Fruit fly (Drosophila melanogaster): ENCODE results near the gene CG13946.

Gene CG13946

dm6 chr2L:825768-826263, 49.5 kb downstream of the CG13946 start, which contains the start of the genes CG3862 and dock (continued):
- TF ChIP-seq sug (tag; optimal IDR thresholded peaks at IDR 0.05) (peak; percentile 56), chn (GFP tag; optimal IDR thresholded peaks at IDR 0.05) (peak; percentile 62), Rfx (GFP tag; IDR thresholded peaks at IDR 0.05) (peak; percentile 71), Camta (GFP tag; optimal IDR thresholded peaks at IDR 0.05) (no peak), sqz (GFP tag; optimal IDR thresholded peaks at IDR 0.05) (no peak), twi (tag; optimal IDR thresholded peaks at IDR 0.05) (no peak), eve (GFP tag; optimal IDR thresholded peaks at IDR 0.05) (no peak), CG30431 (GFP tag; optimal IDR thresholded peaks at IDR 0.05) (no peak), CG17359 (tag; optimal IDR thresholded peaks at IDR 0.05) (peak; percentile 45), rib (GFP tag; IDR thresholded peaks at IDR 0.05) (peak; percentile 39; the same call in 1 of the 2 replicates), CG11456 (GFP tag; IDR thresholded peaks at IDR 0.05) (peak; percentile 77), gem (tag; optimal IDR thresholded peaks at IDR 0.05) (peak; percentile 19), tap (tag; optimal IDR thresholded peaks at IDR 0.05) (no peak), CG15696 (tag; optimal IDR thresholded peaks at IDR 0.05) (no peak), CG7271 (tag; optimal IDR thresholded peaks at IDR 0.05) (no peak), scrt (GFP tag; optimal IDR thresholded peaks at IDR 0.05) (peak; percentile 20), CG11247 (GFP tag; IDR thresholded peaks at IDR 0.05) (peak; percentile 56; the same call in 1 of the 2 replicates), Dip3 (GFP tag; optimal IDR thresholded peaks at IDR 0.05) (no peak), Dip2 (GFP tag; IDR thresholded peaks at IDR 0.05) (no peak), CG18262 (tag; optimal IDR thresholded peaks at IDR 0.05) (peak; percentile 12), CG2712 (tag; optimal IDR thresholded peaks at IDR 0.05) (peak; percentile 45), slp2 (GFP tag; optimal IDR thresholded peaks at IDR 0.05) (no peak), CG11085 (GFP tag; IDR thresholded peaks at IDR 0.05) (peak; percentile 40; the same call in 1 of the 2 replicates), CG13624 (GFP tag; optimal IDR thresholded peaks at IDR 0.05) (peak; percentile 76), CG10209 (GFP tag; optimal IDR thresholded peaks at IDR 0.05) (no peak), trh (GFP tag; optimal IDR thresholded peaks at IDR 0.05) (no peak), fru (optimal IDR thresholded peaks at IDR 0.05) (no peak), PHDP (tag; optimal IDR thresholded peaks at IDR 0.05) (peak; percentile 51), CG2129 (GFP tag; IDR thresholded peaks at IDR 0.05; ENCODE audit: partially characterized antibody) (peak; percentile 71), CG17328 (GFP tag; IDR thresholded peaks at IDR 0.05) (0 out of 2 replicates have a peak, but pooled peaks have one; percentile 4), ci (GFP tag; IDR thresholded peaks at IDR 0.05) (peak; percentile 77; the same call in 2 of the 3 replicates), bcd (GFP tag; optimal IDR thresholded peaks at IDR 0.05) (peak; percentile 49), cg (GFP tag; optimal IDR thresholded peaks at IDR 0.05) (peak; percentile 95), CG14667 (GFP tag; IDR thresholded peaks at IDR 0.05) (no peak), gro (GFP tag; optimal IDR thresholded peaks at IDR 0.05) (peak; percentile 77), CG5180 (GFP tag; optimal IDR thresholded peaks at IDR 0.05) (no peak), Xbp1 (GFP tag; optimal IDR thresholded peaks at IDR 0.05) (peak; percentile 50), Doc3 (GFP tag; IDR thresholded peaks at IDR 0.05; ENCODE audit: partially characterized antibody) (peak; percentile 84), vvl (GFP tag; IDR thresholded peaks at IDR 0.05) (peak; percentile 40; the same call in 1 of the 2 replicates), fd102C (GFP tag; optimal IDR thresholded peaks at IDR 0.05) (no peak), dmrt99B (tag; optimal IDR thresholded peaks at IDR 0.05) (peak; percentile 36), CG2199 (GFP tag; IDR thresholded peaks at IDR 0.05) (no peak), nau (GFP tag; optimal IDR thresholded peaks at IDR 0.05) (no peak), en (GFP tag; optimal IDR thresholded peaks at IDR 0.05) (no peak), gsb-n (tag; optimal IDR thresholded peaks at IDR 0.05) (peak; percentile 19), CG14050 (GFP tag; IDR thresholded peaks at IDR 0.05) (no peak), CG5953 (GFP tag; IDR thresholded peaks at IDR 0.05) (no peak), CG1832 (GFP tag; optimal IDR thresholded peaks at IDR 0.05) (no peak), CG12942 (GFP tag; optimal IDR thresholded peaks at IDR 0.05) (no peak), CG42726 (GFP tag; IDR thresholded peaks at IDR 0.05; ENCODE audit: partially characterized antibody) (peak; percentile 95), zfh2 (GFP tag; optimal IDR thresholded peaks at IDR 0.05) (peak; percentile 77)

Measured in whole organism, embryonic.